Worm (Caenorhabditis elegans) whole organism, L4 larva: ENCODE data around the gene sra-7.

Experiments
- D1046.2 ChIP-seq: fragments of 200-800 bp; sonication (Bioruptor generic); IDR thresholded peaks from 2 replicates; pipeline ENCODE4 v1.3.6; 2022; ENCODE audit warnings: missing genetic modification characterization, missing compliant biosample characterization
- F44E2.7 ChIP-seq: fragments of 200-800 bp; sonication (Bioruptor generic); IDR thresholded peaks from 2 replicates; pipeline ENCODE4 v2.1.2; 2022; ENCODE audit warnings: missing genetic modification characterization, missing compliant biosample characterization
- F49E8.2 ChIP-seq: sonication (generic microtip); optimal IDR thresholded peaks from 2 replicates; lab custom pipeline; 2016; ENCODE audit warnings: missing compliant biosample characterization, mild to moderate bottlenecking, missing genetic modification characterization, borderline replicate concordance
- R02D3.7 ChIP-seq: fragments of 150-350 bp; sonication (generic microtip); optimal IDR thresholded peaks from 3 replicates; lab custom pipeline; 2014; ENCODE audit warnings: missing biosample characterization, missing genetic modification characterization
- T20F7.1 ChIP-seq: fragments of 200-800 bp; sonication (Bioruptor generic); optimal IDR thresholded peaks from 2 replicates; lab custom pipeline; 2018; ENCODE audit warnings: mild to moderate bottlenecking, missing genetic modification characterization, missing compliant biosample characterization
- T26A8.4 ChIP-seq: fragments of 200-800 bp; sonication (Bioruptor generic); IDR thresholded peaks from 2 replicates; pipeline ENCODE4 v1.3.6; 2022; ENCODE audit warnings: missing genetic modification characterization, missing compliant biosample characterization
- Y105C5A.15 ChIP-seq: fragments of 200-800 bp; sonication (Bioruptor generic); IDR thresholded peaks from 2 replicates; pipeline ENCODE4 v1.3.6; 2022; ENCODE audit warnings: missing genetic modification characterization, missing compliant biosample characterization
- ZK337.2 ChIP-seq: fragments of 200-800 bp; sonication (Bioruptor generic); IDR thresholded peaks from 2 replicates; pipeline ENCODE4 v1.3.6; 2022; ENCODE audit warnings: missing genetic modification reagents, missing genetic modification characterization, missing compliant biosample characterization
- aha-1 ChIP-seq: fragments of 150-350 bp; peaks from one replicate; lab custom pipeline; 2014; ENCODE audit warnings: missing biosample characterization, missing genetic modification characterization
- aly-2 ChIP-seq: sonication (generic microtip); optimal IDR thresholded peaks from 2 replicates; lab custom pipeline; 2018; ENCODE audit warnings: missing biosample characterization, missing genetic modification characterization
- ceh-44 ChIP-seq: fragments of 200-800 bp; sonication (Bioruptor generic); IDR thresholded peaks from 2 replicates; pipeline ENCODE4 v1.3.6; 2022; ENCODE audit warnings: missing genetic modification reagents, missing genetic modification characterization, missing compliant biosample characterization
- ceh-82 ChIP-seq: sonication (generic microtip); optimal IDR thresholded peaks from 2 replicates; lab custom pipeline; 2017; ENCODE audit warnings: missing biosample characterization, missing genetic modification characterization
- ctbp-1 ChIP-seq: fragments of 200-800 bp; sonication (Bioruptor generic); IDR thresholded peaks from 2 replicates; pipeline ENCODE4 v1.3.6; 2022; ENCODE audit warnings: missing genetic modification reagents, missing genetic modification characterization, missing compliant biosample characterization
- daf-12 ChIP-seq: fragments of 150-350 bp; optimal IDR thresholded peaks from 2 replicates; lab custom pipeline; 2014; ENCODE audit warnings: missing biosample characterization, missing genetic modification reagents, missing genetic modification characterization
- daf-16 ChIP-seq, 3 experiments: sonication (generic microtip); optimal IDR thresholded peaks; 2 replicates each; lab custom pipeline; 2016 to 2017; ENCODE audit warnings: missing genetic modification characterization in 3 of 3, missing genetic modification reagents in 3 of 3, mild to moderate bottlenecking in 2 of 3, missing compliant biosample characterization in 2 of 3, missing biosample characterization in 1 of 3, moderate library complexity in 1 of 3
- daf-19 ChIP-seq: fragments of 200-800 bp; sonication (Bioruptor generic); conservative IDR thresholded peaks from 2 replicates; pipeline ENCODE4 v1.3.6; 2022; ENCODE audit warnings: missing genetic modification characterization, missing compliant biosample characterization
- daf-8 ChIP-seq: fragments of 200-800 bp; sonication (Bioruptor generic); IDR thresholded peaks from 2 replicates; pipeline ENCODE4 v1.3.6; 2022; ENCODE audit warnings: missing genetic modification characterization, missing compliant biosample characterization
- dmd-6 ChIP-seq: fragments of 200-800 bp; sonication (Bioruptor generic); IDR thresholded peaks from 2 replicates; pipeline ENCODE4 v1.3.6; 2022; ENCODE audit warnings: missing genetic modification reagents, missing genetic modification characterization, missing compliant biosample characterization
- dmd-8 ChIP-seq: fragments of 200-800 bp; sonication (Bioruptor generic); IDR thresholded peaks from 2 replicates; pipeline ENCODE4 v1.3.6; 2022; ENCODE audit warnings: missing genetic modification characterization, missing compliant biosample characterization
- dve-1 ChIP-seq: sonication (generic microtip); optimal IDR thresholded peaks from 2 replicates; lab custom pipeline; 2017; ENCODE audit warnings: antibody characterized with exemption, mild to moderate bottlenecking, missing genetic modification characterization, missing compliant biosample characterization; ENCODE audit not compliant: insufficient read depth
- egl-27 ChIP-seq: sonication (generic microtip); optimal IDR thresholded peaks from 3 replicates; lab custom pipeline; 2017; ENCODE audit warnings: missing biosample characterization, missing genetic modification reagents, missing genetic modification characterization
- fkh-10 ChIP-seq: fragments of 150-350 bp; optimal IDR thresholded peaks from 2 replicates; lab custom pipeline; 2014; ENCODE audit warnings: missing biosample characterization, missing genetic modification reagents, missing genetic modification characterization
- hlh-30 ChIP-seq: sonication (generic microtip); optimal IDR thresholded peaks from 2 replicates; lab custom pipeline; 2017; ENCODE audit warnings: antibody characterized with exemption, mild to moderate bottlenecking, missing genetic modification characterization, missing compliant biosample characterization; ENCODE audit not compliant: insufficient read depth
- hmg-1.1 ChIP-seq: fragments of 200-800 bp; sonication (Bioruptor generic); IDR thresholded peaks from 2 replicates; pipeline ENCODE4 v1.3.6; 2022; ENCODE audit warnings: missing genetic modification reagents, missing genetic modification characterization, missing compliant biosample characterization
- lim-7 ChIP-seq: fragments of 200-800 bp; sonication (Bioruptor generic); IDR thresholded peaks from 2 replicates; pipeline ENCODE4 v1.3.6; 2022; ENCODE audit warnings: missing genetic modification characterization, missing compliant biosample characterization
- lin-15B ChIP-seq: fragments of 150-350 bp; sonication (generic microtip); optimal IDR thresholded peaks from 3 replicates; lab custom pipeline; 2014; ENCODE audit warnings: missing biosample characterization, missing genetic modification characterization
- lin-29 ChIP-seq: fragments of 200-800 bp; sonication (Bioruptor generic); IDR thresholded peaks from 2 replicates; pipeline ENCODE4 v1.3.6; 2022; ENCODE audit warnings: missing genetic modification reagents, missing genetic modification characterization, missing compliant biosample characterization
- lin-39 ChIP-seq: fragments of 150-350 bp; optimal IDR thresholded peaks from 2 replicates; lab custom pipeline; 2014; ENCODE audit warnings: missing biosample characterization, missing genetic modification reagents, missing genetic modification characterization
- lir-3 ChIP-seq: sonication (generic microtip); optimal IDR thresholded peaks from 2 replicates; lab custom pipeline; 2016; ENCODE audit warnings: mild to moderate bottlenecking, missing genetic modification characterization, missing compliant biosample characterization
- lsy-2 ChIP-seq, 2 experiments: fragments of 150-350 bp in 1 of 2; sonication (generic microtip) in 1 of 2; optimal IDR thresholded peaks; 2 replicates each; lab custom pipeline; 2014 to 2017; ENCODE audit warnings: missing biosample characterization in 2 of 2, missing genetic modification characterization in 2 of 2
- mdl-1 ChIP-seq, 2 experiments: fragments of 150-350 bp in 1 of 2; sonication (generic microtip) in 1 of 2; optimal IDR thresholded peaks; 2 replicates each; lab custom pipeline; 2014 to 2017; ENCODE audit warnings: missing biosample characterization in 2 of 2, missing genetic modification characterization in 2 of 2
- mdt-29 ChIP-seq: fragments of 200-800 bp; sonication (Bioruptor generic); IDR thresholded peaks from 2 replicates; pipeline ENCODE4 v1.3.6; 2022; ENCODE audit warnings: missing genetic modification reagents, missing genetic modification characterization, missing compliant biosample characterization
- mep-1 ChIP-seq: fragments of 150-350 bp; sonication (generic microtip); optimal IDR thresholded peaks from 3 replicates; lab custom pipeline; 2014; ENCODE audit warnings: missing biosample characterization, missing genetic modification characterization
- nhr-10 ChIP-seq: fragments of 150-350 bp; optimal IDR thresholded peaks from 2 replicates; lab custom pipeline; 2014; ENCODE audit warnings: missing biosample characterization, missing genetic modification characterization
- nhr-102 ChIP-seq: sonication (generic microtip); optimal IDR thresholded peaks from 2 replicates; lab custom pipeline; 2016; ENCODE audit warnings: mild to moderate bottlenecking, missing genetic modification characterization, moderate library complexity, missing compliant biosample characterization
- nhr-25 ChIP-seq: sonication (generic microtip); optimal IDR thresholded peaks from 2 replicates; lab custom pipeline; 2017; ENCODE audit warnings: missing genetic modification characterization, mild to moderate bottlenecking, missing compliant biosample characterization, antibody characterized with exemption, moderate library complexity, borderline replicate concordance; ENCODE audit not compliant: insufficient read depth
- nhr-42 ChIP-seq: fragments of 200-800 bp; sonication (Bioruptor generic); IDR thresholded peaks from 2 replicates; pipeline ENCODE4 v1.3.6; 2022; ENCODE audit warnings: missing genetic modification characterization, missing compliant biosample characterization
- nhr-48 ChIP-seq: sonication (generic microtip); optimal IDR thresholded peaks from 2 replicates; lab custom pipeline; 2016; ENCODE audit warnings: mild to moderate bottlenecking, missing genetic modification characterization, missing compliant biosample characterization
- nhr-6 ChIP-seq: fragments of 150-350 bp; optimal IDR thresholded peaks from 2 replicates; lab custom pipeline; 2014; ENCODE audit warnings: missing biosample characterization, missing genetic modification characterization
- nhr-77 ChIP-seq: fragments of 150-350 bp; optimal IDR thresholded peaks from 2 replicates; lab custom pipeline; 2014; ENCODE audit warnings: missing biosample characterization, missing genetic modification characterization
- pha-4 ChIP-seq, 2 experiments: fragments of 150-350 bp in 1 of 2; fragments of 200-800 bp in 1 of 2; sonication (Bioruptor generic) in 1 of 2; IDR thresholded peaks in 1 of 2; optimal IDR thresholded peaks in 1 of 2; 2 replicates each; pipeline versions ENCODE4 v1.3.6 to Lab custom; 2014 to 2022; ENCODE audit warnings: missing genetic modification characterization in 2 of 2, missing genetic modification reagents in 2 of 2, missing biosample characterization in 1 of 2, missing compliant biosample characterization in 1 of 2
- pqm-1 ChIP-seq: sonication (generic microtip); optimal IDR thresholded peaks from 2 replicates; lab custom pipeline; 2017; ENCODE audit warnings: missing biosample characterization, missing genetic modification characterization
- set-16 ChIP-seq: fragments of 200-800 bp; sonication (Bioruptor generic); IDR thresholded peaks from 2 replicates; pipeline ENCODE4 v1.3.6; 2022; ENCODE audit warnings: missing genetic modification reagents, missing genetic modification characterization, missing compliant biosample characterization
- skn-1 ChIP-seq: fragments of 150-350 bp; optimal IDR thresholded peaks from 2 replicates; lab custom pipeline; 2014; ENCODE audit warnings: missing biosample characterization, missing genetic modification characterization
- tag-97 ChIP-seq: fragments of 200-800 bp; sonication (Bioruptor generic); IDR thresholded peaks from 2 replicates; pipeline ENCODE4 v1.3.6; 2022; ENCODE audit warnings: missing genetic modification characterization, missing compliant biosample characterization
- tra-1 ChIP-seq: fragments of 200-800 bp; sonication (Bioruptor generic); IDR thresholded peaks from 2 replicates; pipeline ENCODE4 v1.3.6; 2022; ENCODE audit warnings: missing genetic modification reagents, missing genetic modification characterization, missing compliant biosample characterization
- unc-130 ChIP-seq: sonication (generic microtip); optimal IDR thresholded peaks from 2 replicates; lab custom pipeline; 2016; ENCODE audit warnings: missing genetic modification reagents, missing genetic modification characterization, missing compliant biosample characterization
- zip-2 ChIP-seq: fragments of 150-350 bp; optimal IDR thresholded peaks from 2 replicates; lab custom pipeline; 2014; ENCODE audit warnings: missing biosample characterization, missing genetic modification characterization
- ztf-11 ChIP-seq: fragments of 150-350 bp; optimal IDR thresholded peaks from 2 replicates; lab custom pipeline; 2014; ENCODE audit warnings: missing biosample characterization, missing genetic modification characterization
- ztf-7 ChIP-seq: fragments of 150-350 bp; optimal IDR thresholded peaks from 2 replicates; lab custom pipeline; 2014; ENCODE audit warnings: missing biosample characterization, missing genetic modification characterization

Gene sra-7

DNA sequence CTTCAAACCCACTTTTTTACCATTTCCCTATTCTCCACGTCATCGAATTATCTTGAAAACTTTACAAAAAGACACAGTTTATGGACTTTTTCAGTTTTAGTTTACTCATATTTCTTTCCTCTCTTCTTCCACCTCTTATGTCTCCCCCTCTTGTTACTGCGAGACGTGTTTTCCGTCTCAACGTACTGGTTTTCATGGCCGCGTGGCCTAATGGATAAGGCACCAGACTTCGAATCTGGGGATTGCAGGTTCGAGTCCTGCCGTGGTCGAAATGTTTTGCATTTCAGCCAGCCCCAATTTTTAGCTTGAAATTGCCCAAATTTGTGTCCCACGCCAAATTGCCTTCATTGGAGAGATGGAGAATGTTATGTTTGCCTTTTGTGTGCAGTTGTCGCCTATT is 21.6 kb downstream of the sra-7 start (continued):
- TF ChIP-seq T26A8.4 (GFP tag; lab: Robert Waterston, UW) = peak; percentile 65; the same call in 1 of the 2 replicates
- TF ChIP-seq nhr-25 (tag; lab: Kevin White, UChicago) = no peak
- peak in 1 of 2 experiments; percentile 79 for TF ChIP-seq daf-16 (GFP tag; optimal IDR thresholded peaks at IDR 0.05; lab: Kevin White, UChicago)
- TF ChIP-seq daf-16 (tag; optimal IDR thresholded peaks at IDR 0.05; lab: Kevin White, UChicago) = peak; percentile 45
- TF ChIP-seq lim-7 = peak; percentile 97
- no peak for TF ChIP-seq lin-39 (tag; lab: Kevin White, UChicago)
- TF ChIP-seq skn-1 (tag; lab: Kevin White, UChicago) = no peak
- peak; percentile 50 for TF ChIP-seq nhr-102
- TF ChIP-seq fkh-10 (GFP tag; lab: Kevin White, UChicago) = no peak
- TF ChIP-seq egl-27 (tag; lab: Kevin White, UChicago) = no peak
- TF ChIP-seq unc-130 (GFP tag; lab: Kevin White, UChicago) = peak; percentile 63
- TF ChIP-seq lsy-2 (tag; optimal IDR thresholded peaks at IDR 0.05; lab: Kevin White, UChicago) = peak in 1 of 2 experiments; percentile 29
- TF ChIP-seq mep-1 (tag; lab: Kevin White, UChicago) = peak; percentile 64
- TF ChIP-seq nhr-6 (tag; lab: Kevin White, UChicago) = peak; percentile 14
- TF ChIP-seq tag-97 (GFP tag; lab: Robert Waterston, UW) = no peak
- TF ChIP-seq T20F7.1 (GFP tag; lab: Kevin White, UChicago) = peak; percentile 78
- TF ChIP-seq aha-1 (tag; lab: Kevin White, UChicago) = peak; percentile 98
- no peak for TF ChIP-seq nhr-42 (GFP tag; lab: Robert Waterston, UW)
- TF ChIP-seq tra-1 (GFP tag; lab: Robert Waterston, UW) = peak; percentile 91
- TF ChIP-seq F49E8.2 = peak; percentile 1
- TF ChIP-seq nhr-48 (tag; lab: Kevin White, UChicago) = peak; percentile 62
- peak; percentile 93 for TF ChIP-seq dmd-8 (GFP tag; lab: Robert Waterston, UW)
- no peak for TF ChIP-seq mdl-1 (tag; optimal IDR thresholded peaks at IDR 0.05; lab: Kevin White, UChicago)
- no peak for TF ChIP-seq R02D3.7 (tag; lab: Kevin White, UChicago)
- TF ChIP-seq nhr-10 = no peak
- TF ChIP-seq lir-3 = no peak
- TF ChIP-seq pqm-1 (tag; lab: Kevin White, UChicago) = no peak
- TF ChIP-seq daf-12 = no peak
- no peak for TF ChIP-seq ztf-11
- TF ChIP-seq ZK337.2 (GFP tag; lab: Robert Waterston, UW) = peak; percentile 70
- TF ChIP-seq daf-8 (GFP tag; lab: Robert Waterston, UW) = no peak
- no peak for TF ChIP-seq lin-15B (tag; lab: Kevin White, UChicago)
- TF ChIP-seq lin-29 (GFP tag; lab: Robert Waterston, UW) = 0 out of 2 replicates have a peak, but pooled peaks have one; percentile 27
- peak; percentile 68; the same call in 1 of the 2 replicates for TF ChIP-seq mdt-29 (GFP tag; lab: Robert Waterston, UW)
- no peak for TF ChIP-seq nhr-77 (tag; lab: Kevin White, UChicago)
- TF ChIP-seq aly-2 (tag; lab: Kevin White, UChicago) = peak; percentile 39
- TF ChIP-seq dmd-6 (GFP tag; lab: Robert Waterston, UW) = peak; percentile 67
- peak; percentile 88; the same call in 1 of the 2 replicates for TF ChIP-seq pha-4 (GFP tag; IDR thresholded peaks at IDR 0.05; lab: Robert Waterston, UW)
- no peak for TF ChIP-seq pha-4 (tag; optimal IDR thresholded peaks at IDR 0.05; lab: Kevin White, UChicago)
- no peak for TF ChIP-seq daf-19 (GFP tag; lab: Robert Waterston, UW)
- peak; percentile 85 for TF ChIP-seq D1046.2
- peak; percentile 82 for TF ChIP-seq hmg-1.1
- peak; percentile 20; the same call in 1 of the 2 replicates for TF ChIP-seq set-16 (GFP tag; lab: Robert Waterston, UW)
- TF ChIP-seq ztf-7 (tag; lab: Kevin White, UChicago) = peak; percentile 29
- TF ChIP-seq Y105C5A.15 = peak; percentile 79; the same call in 1 of the 2 replicates
- peak; percentile 41 for TF ChIP-seq dve-1 (tag; lab: Kevin White, UChicago)
- no peak for TF ChIP-seq ceh-82 (tag; lab: Kevin White, UChicago)
- no peak for TF ChIP-seq zip-2 (tag; lab: Kevin White, UChicago)
- 0 out of 2 replicates have a peak, but pooled peaks have one; percentile 46 for TF ChIP-seq ceh-44 (GFP tag; lab: Robert Waterston, UW)
- peak; percentile 85; the same call in 1 of the 2 replicates for TF ChIP-seq F44E2.7 (GFP tag; lab: Robert Waterston, UW)
- TF ChIP-seq ctbp-1 = peak; percentile 78
- peak; percentile 54 for TF ChIP-seq hlh-30 (tag; lab: Kevin White, UChicago)
